Fruit fly (Drosophila melanogaster) whole organism, prepupa: ENCODE data around the gene Ldsdh1.

Experiments used
- Blimp-1 ChIP-seq: fragments of 200-800 bp; sonication (Bioruptor generic); optimal IDR thresholded peaks from 3 replicates; lab custom pipeline; 2017; ENCODE audit warnings: missing biosample characterization, missing genetic modification characterization, mild to moderate bottlenecking, moderate library complexity, missing genetic modification reagents
- CG10631 ChIP-seq: fragments of 200-800 bp; sonication (Bioruptor generic); optimal IDR thresholded peaks from 2 replicates; lab custom pipeline; 2016; ENCODE audit warnings: missing biosample characterization, missing genetic modification characterization
- CG10669 ChIP-seq: fragments of 200-800 bp; sonication (Bioruptor generic); optimal IDR thresholded peaks from 3 replicates; lab custom pipeline; 2018; ENCODE audit warnings: missing biosample characterization, mild to moderate bottlenecking, missing genetic modification characterization, moderate library complexity
- CG11902 ChIP-seq: fragments of 200-800 bp; sonication (Bioruptor generic); optimal IDR thresholded peaks from 3 replicates; lab custom pipeline; 2016; ENCODE audit warnings: missing biosample characterization, missing genetic modification characterization
- CG15336 ChIP-seq: fragments of 200-800 bp; sonication (Bioruptor generic); IDR thresholded peaks from 2 replicates; pipeline ENCODE4 v1.3.6; 2022; ENCODE audit warnings: missing biosample characterization, missing genetic modification characterization
- CG16779 ChIP-seq: fragments of 200-800 bp; sonication (Bioruptor generic); optimal IDR thresholded peaks from 3 replicates; lab custom pipeline; 2017; ENCODE audit warnings: missing biosample characterization, mild to moderate bottlenecking, missing genetic modification characterization
- CG3032 ChIP-seq: fragments of 200-800 bp; optimal IDR thresholded peaks from 2 replicates; lab custom pipeline; 2019; ENCODE audit warnings: missing biosample characterization, mild to moderate bottlenecking, missing genetic modification characterization, moderate library complexity
- CG31627 ChIP-seq: fragments of 200-800 bp; sonication (Bioruptor generic); optimal IDR thresholded peaks from 3 replicates; lab custom pipeline; 2016; ENCODE audit warnings: missing biosample characterization, missing genetic modification characterization
- CG32006 ChIP-seq: fragments of 200-800 bp; sonication (Bioruptor generic); optimal IDR thresholded peaks from 3 replicates; lab custom pipeline; 2017; ENCODE audit warnings: missing biosample characterization, mild to moderate bottlenecking, missing genetic modification characterization
- CG3919 ChIP-seq: fragments of 200-800 bp; sonication (Bioruptor generic); optimal IDR thresholded peaks from 3 replicates; lab custom pipeline; 2016; ENCODE audit warnings: missing biosample characterization, missing genetic modification characterization
- CG6163 ChIP-seq: fragments of 200-800 bp; sonication (Bioruptor generic); IDR thresholded peaks from 3 replicates; pipeline ENCODE4 v1.3.6; 2022; ENCODE audit warnings: missing biosample characterization, missing genetic modification characterization
- CG6276 ChIP-seq: fragments of 200-800 bp; sonication (Bioruptor generic); optimal IDR thresholded peaks from 2 replicates; lab custom pipeline; 2017; ENCODE audit warnings: missing biosample characterization, mild to moderate bottlenecking, missing genetic modification characterization
- CG6854 ChIP-seq: fragments of 200-800 bp; sonication (Bioruptor generic); optimal IDR thresholded peaks from 2 replicates; lab custom pipeline; 2017; ENCODE audit warnings: missing biosample characterization, mild to moderate bottlenecking, missing genetic modification characterization
- CG7368 ChIP-seq: fragments of 200-800 bp; sonication (Bioruptor generic); optimal IDR thresholded peaks from 3 replicates; lab custom pipeline; 2016; ENCODE audit warnings: missing biosample characterization, missing genetic modification characterization
- CG8119 ChIP-seq: fragments of 200-800 bp; sonication (Bioruptor generic); IDR thresholded peaks from 3 replicates; pipeline ENCODE4 v1.3.6; 2022; ENCODE audit warnings: missing biosample characterization, missing genetic modification characterization
- CG8319 ChIP-seq: fragments of 200-800 bp; sonication (Bioruptor generic); optimal IDR thresholded peaks from 3 replicates; lab custom pipeline; 2016; ENCODE audit warnings: missing biosample characterization, missing genetic modification characterization
- CG8632 ChIP-seq: fragments of 200-800 bp; sonication (Bioruptor generic); optimal IDR thresholded peaks from 3 replicates; lab custom pipeline; 2016; ENCODE audit warnings: missing biosample characterization, missing genetic modification characterization
- CG9139 ChIP-seq: fragments of 200-800 bp; sonication (Bioruptor generic); optimal IDR thresholded peaks from 3 replicates; lab custom pipeline; 2017; ENCODE audit warnings: missing biosample characterization, mild to moderate bottlenecking, missing genetic modification characterization
- Eip75B ChIP-seq: fragments of 200-800 bp; sonication (Bioruptor generic); optimal IDR thresholded peaks from 3 replicates; lab custom pipeline; 2016; ENCODE audit warnings: missing biosample characterization, missing genetic modification characterization
- Eip78C ChIP-seq: fragments of 200-800 bp; sonication (Bioruptor generic); peaks from one replicate; lab custom pipeline; 2016; ENCODE audit warnings: missing biosample characterization, missing genetic modification characterization
- Eip93F ChIP-seq: fragments of 200-800 bp; sonication (Bioruptor generic); optimal IDR thresholded peaks from 2 replicates; lab custom pipeline; 2016; ENCODE audit warnings: missing biosample characterization, mild to moderate bottlenecking, missing genetic modification characterization
- Ets21C ChIP-seq: fragments of 200-800 bp; sonication (Bioruptor generic); optimal IDR thresholded peaks from 3 replicates; lab custom pipeline; 2016; ENCODE audit warnings: missing biosample characterization, missing genetic modification characterization
- Ets96B ChIP-seq: fragments of 200-800 bp; optimal IDR thresholded peaks from 2 replicates; lab custom pipeline; 2019; ENCODE audit warnings: missing biosample characterization, mild to moderate bottlenecking, missing genetic modification characterization, moderate library complexity
- Gug ChIP-seq: fragments of 200-800 bp; sonication (Bioruptor generic); IDR thresholded peaks from 2 replicates; pipeline ENCODE4 v1.3.6; 2022; ENCODE audit warnings: missing biosample characterization, missing genetic modification characterization
- Hr38 ChIP-seq: sonication (Bioruptor generic); optimal IDR thresholded peaks from 2 replicates; lab custom pipeline; 2016; ENCODE audit warnings: missing biosample characterization, missing genetic modification characterization
- Hr39 ChIP-seq: fragments of 200-800 bp; sonication (Bioruptor generic); optimal IDR thresholded peaks from 2 replicates; lab custom pipeline; 2016; ENCODE audit warnings: missing biosample characterization, missing genetic modification characterization
- Hr4 ChIP-seq: fragments of 200-800 bp; sonication (Bioruptor generic); optimal IDR thresholded peaks from 3 replicates; lab custom pipeline; 2016; ENCODE audit warnings: missing biosample characterization, missing genetic modification characterization
- Lpt ChIP-seq: fragments of 200-800 bp; sonication (Bioruptor generic); optimal IDR thresholded peaks from 3 replicates; lab custom pipeline; 2016; ENCODE audit warnings: missing biosample characterization, missing genetic modification characterization
- Met ChIP-seq: fragments of 200-800 bp; sonication (Bioruptor generic); optimal IDR thresholded peaks from 3 replicates; lab custom pipeline; 2016; ENCODE audit warnings: missing biosample characterization, missing genetic modification characterization
- OdsH ChIP-seq: fragments of 200-800 bp; sonication (Bioruptor generic); optimal IDR thresholded peaks from 3 replicates; lab custom pipeline; 2016; ENCODE audit warnings: missing biosample characterization, missing genetic modification characterization
- Smox ChIP-seq: fragments of 200-800 bp; sonication (Bioruptor generic); optimal IDR thresholded peaks from 3 replicates; lab custom pipeline; 2016; ENCODE audit warnings: missing biosample characterization, missing genetic modification characterization
- Sox102F ChIP-seq: fragments of 200-800 bp; sonication (Bioruptor generic); optimal IDR thresholded peaks from 2 replicates; lab custom pipeline; 2016; ENCODE audit warnings: missing biosample characterization, mild to moderate bottlenecking, missing genetic modification characterization
- achi ChIP-seq: fragments of 200-800 bp; sonication (Bioruptor generic); optimal IDR thresholded peaks from 3 replicates; lab custom pipeline; 2016; ENCODE audit warnings: missing biosample characterization, missing genetic modification characterization
- cyc ChIP-seq: fragments of 200-800 bp; sonication (Bioruptor generic); optimal IDR thresholded peaks from 3 replicates; lab custom pipeline; 2016; ENCODE audit warnings: missing biosample characterization, missing genetic modification characterization
- dac ChIP-seq: fragments of 200-800 bp; sonication (Bioruptor generic); optimal IDR thresholded peaks from 2 replicates; lab custom pipeline; 2017; ENCODE audit warnings: missing biosample characterization, mild to moderate bottlenecking, missing genetic modification characterization
- dsx ChIP-seq: fragments of 200-800 bp; optimal IDR thresholded peaks from 3 replicates; lab custom pipeline; 2019; ENCODE audit warnings: missing biosample characterization, mild to moderate bottlenecking, missing genetic modification characterization, moderate library complexity; ENCODE audit not compliant: poor library complexity, severe bottlenecking
- fd59A ChIP-seq: fragments of 200-800 bp; sonication (Bioruptor generic); optimal IDR thresholded peaks from 2 replicates; lab custom pipeline; 2017; ENCODE audit warnings: missing biosample characterization, mild to moderate bottlenecking, missing genetic modification characterization, missing genetic modification reagents
- fkh ChIP-seq: fragments of 200-800 bp; sonication (Bioruptor generic); optimal IDR thresholded peaks from 3 replicates; lab custom pipeline; 2017; ENCODE audit warnings: missing biosample characterization, mild to moderate bottlenecking, missing genetic modification characterization, moderate library complexity
- lz ChIP-seq: fragments of 200-800 bp; sonication (Bioruptor generic); optimal IDR thresholded peaks from 3 replicates; lab custom pipeline; 2016; ENCODE audit warnings: missing biosample characterization, missing genetic modification characterization
- net ChIP-seq: fragments of 200-800 bp; sonication (Bioruptor generic); optimal IDR thresholded peaks from 3 replicates; lab custom pipeline; 2016; ENCODE audit warnings: missing biosample characterization, missing genetic modification characterization
- pdm3 ChIP-seq: fragments of 200-800 bp; sonication (Bioruptor generic); optimal IDR thresholded peaks from 3 replicates; lab custom pipeline; 2016; ENCODE audit warnings: missing biosample characterization, missing genetic modification characterization
- salr ChIP-seq, 2 experiments: fragments of 200-800 bp; sonication (Bioruptor generic); optimal IDR thresholded peaks; 3 replicates each; lab custom pipeline; 2016 to 2018; ENCODE audit warnings: missing biosample characterization in 2 of 2, missing genetic modification characterization in 2 of 2, mild to moderate bottlenecking in 1 of 2
- spab ChIP-seq: fragments of 200-800 bp; sonication (Bioruptor generic); optimal IDR thresholded peaks from 2 replicates; lab custom pipeline; 2017; ENCODE audit warnings: missing biosample characterization, mild to moderate bottlenecking, missing genetic modification characterization, missing genetic modification reagents
- ss ChIP-seq, 2 experiments: fragments of 200-800 bp; sonication (Bioruptor generic); optimal IDR thresholded peaks; 2 replicates in 1 of 2; 3 replicates in 1 of 2; lab custom pipeline; 2017 to 2018; ENCODE audit warnings: mild to moderate bottlenecking in 2 of 2, missing biosample characterization in 2 of 2, missing genetic modification characterization in 2 of 2, moderate library complexity in 1 of 2
- svp ChIP-seq: fragments of 200-800 bp; sonication (Bioruptor generic); peaks from one replicate; lab custom pipeline; 2016; ENCODE audit warnings: missing biosample characterization, missing genetic modification characterization
- vri ChIP-seq: fragments of 200-800 bp; sonication (Bioruptor generic); optimal IDR thresholded peaks from 3 replicates; lab custom pipeline; 2016; ENCODE audit warnings: missing biosample characterization, mild to moderate bottlenecking, missing genetic modification characterization

Ldsdh1 gene

DNA sequence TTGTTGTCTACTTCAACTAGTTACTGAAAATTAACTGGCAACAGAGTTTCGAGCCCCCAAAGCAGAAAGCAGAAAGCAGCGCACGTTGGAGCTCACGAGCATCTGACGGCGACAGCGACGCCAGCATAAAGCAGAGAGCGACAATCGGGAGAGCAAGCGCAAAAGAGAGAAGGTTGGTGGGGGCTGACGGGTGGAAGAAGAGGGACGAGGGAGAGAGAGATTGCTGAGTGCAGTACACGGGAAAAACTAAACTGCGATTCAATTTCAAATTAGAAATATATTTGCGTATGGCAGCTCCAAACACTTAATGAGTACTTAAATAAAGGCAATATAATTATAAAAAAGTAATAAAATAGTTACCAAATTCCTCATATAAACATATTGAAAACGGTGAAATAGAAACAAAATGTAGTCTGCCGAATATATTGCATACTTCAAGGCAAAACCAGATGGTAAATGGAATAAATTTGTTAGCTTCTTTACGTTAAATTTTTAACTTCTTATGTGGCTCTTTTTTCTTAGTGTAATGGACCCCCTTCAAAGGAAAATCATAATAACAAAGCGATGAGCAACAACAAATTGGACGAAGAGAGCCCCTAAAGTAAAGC is 10.8 kb upstream of the Ldsdh1 start (continued):
- TF ChIP-seq CG6276 (peak; percentile 96), Hr4 (peak; percentile 94), svp (GFP tag; lab: Kevin White, UChicago) (peak; percentile 97), CG3919 (GFP tag; lab: Kevin White, UChicago) (peak; percentile 95), Eip75B (GFP tag; lab: Kevin White, UChicago) (peak; percentile 95), dsx (GFP tag; lab: Kevin White, UChicago) (peak; percentile 93), CG11902 (GFP tag; lab: Kevin White, UChicago) (peak; percentile 87), Eip93F (GFP tag; lab: Kevin White, UChicago) (peak; percentile 93), CG7368 (GFP tag; lab: Kevin White, UChicago) (peak; percentile 93)

- peak; percentile 97 for TF ChIP-seq Lpt (GFP tag; lab: Kevin White, UChicago)
- peak; percentile 94 for TF ChIP-seq vri (GFP tag; lab: Kevin White, UChicago)
- TF ChIP-seq svp (GFP tag; lab: Kevin White, UChicago) = peak; percentile 96
- peak; percentile 97 for TF ChIP-seq CG6276
- peak; percentile 92 for TF ChIP-seq CG31627 (GFP tag; lab: Kevin White, UChicago)
- peak; percentile 99 for TF ChIP-seq CG6163 (GFP tag; lab: Robert Waterston, UW)
- peak; percentile 93 to 94 for TF ChIP-seq ss (GFP tag; optimal IDR thresholded peaks at IDR 0.05; lab: Kevin White, UChicago)
- TF ChIP-seq Gug (GFP tag; lab: Robert Waterston, UW) = peak; percentile 98
- peak; percentile 96 for TF ChIP-seq CG8632 (GFP tag; lab: Kevin White, UChicago)
- peak; percentile 91 for TF ChIP-seq Hr39
- TF ChIP-seq OdsH = peak; percentile 98
- peak; percentile 93 for TF ChIP-seq dac (GFP tag; lab: Kevin White, UChicago)
- TF ChIP-seq dsx (GFP tag; lab: Kevin White, UChicago) = peak; percentile 93
- TF ChIP-seq spab (GFP tag; lab: Kevin White, UChicago) = peak; percentile 93
- TF ChIP-seq Ets21C = peak; percentile 88
- TF ChIP-seq Eip78C (GFP tag; lab: Kevin White, UChicago) = peak; percentile 99
- peak; percentile 91 for TF ChIP-seq CG9139 (GFP tag; lab: Kevin White, UChicago)
- peak; percentile 97 for TF ChIP-seq achi
- peak; percentile 91 for TF ChIP-seq CG3032 (tag; lab: Kevin White, UChicago)
- TF ChIP-seq CG3919 (GFP tag; lab: Kevin White, UChicago) = peak; percentile 97
- peak; percentile 97 for TF ChIP-seq Met (GFP tag; lab: Kevin White, UChicago)
- TF ChIP-seq CG16779 (tag; lab: Kevin White, UChicago) = peak; percentile 94
- TF ChIP-seq salr (GFP tag; optimal IDR thresholded peaks at IDR 0.05; lab: Kevin White, UChicago) = peak; percentile 92 to 93
- TF ChIP-seq CG11902 (GFP tag; lab: Kevin White, UChicago) = peak; percentile 88
- peak; percentile 97 for TF ChIP-seq CG32006 (GFP tag; lab: Kevin White, UChicago)
- TF ChIP-seq Ets96B = peak; percentile 94
- peak; percentile 95 for TF ChIP-seq Hr4
- TF ChIP-seq cyc (GFP tag; lab: Kevin White, UChicago) = peak; percentile 93
- TF ChIP-seq CG6854 (GFP tag; lab: Kevin White, UChicago) = peak; percentile 92
- peak; percentile 80 for TF ChIP-seq fkh
- TF ChIP-seq pdm3 (GFP tag; lab: Kevin White, UChicago) = peak; percentile 97
- TF ChIP-seq fd59A (GFP tag; lab: Kevin White, UChicago) = peak; percentile 91
- TF ChIP-seq Blimp-1 (GFP tag; lab: Kevin White, UChicago) = peak; percentile 76
- TF ChIP-seq Sox102F = peak; percentile 95
- TF ChIP-seq CG15336 (GFP tag; lab: Robert Waterston, UW) = peak; percentile 99
- no peak for TF ChIP-seq Hr38 (GFP tag; lab: Kevin White, UChicago)
- peak; percentile 97 for TF ChIP-seq net (GFP tag; lab: Kevin White, UChicago)
- peak; percentile 96 for TF ChIP-seq lz
- TF ChIP-seq CG8319 (GFP tag; lab: Kevin White, UChicago) = peak; percentile 96
- TF ChIP-seq CG8119 (GFP tag; lab: Robert Waterston, UW) = peak; percentile 98
- TF ChIP-seq Eip93F (GFP tag; lab: Kevin White, UChicago) = peak; percentile 95
- TF ChIP-seq Eip75B (GFP tag; lab: Kevin White, UChicago) = peak; percentile 96
- TF ChIP-seq CG10669 (GFP tag; lab: Kevin White, UChicago) = peak; percentile 93
- peak; percentile 100 for TF ChIP-seq Smox
- TF ChIP-seq CG10631 (GFP tag; lab: Kevin White, UChicago) = peak; percentile 98
These were observed 9.7 kb upstream of the Ldsdh1 start for dm6 chrX:8091017-8091620.
